Fruit fly (Drosophila melanogaster): ENCODE results near the gene Hml.

DNA sequence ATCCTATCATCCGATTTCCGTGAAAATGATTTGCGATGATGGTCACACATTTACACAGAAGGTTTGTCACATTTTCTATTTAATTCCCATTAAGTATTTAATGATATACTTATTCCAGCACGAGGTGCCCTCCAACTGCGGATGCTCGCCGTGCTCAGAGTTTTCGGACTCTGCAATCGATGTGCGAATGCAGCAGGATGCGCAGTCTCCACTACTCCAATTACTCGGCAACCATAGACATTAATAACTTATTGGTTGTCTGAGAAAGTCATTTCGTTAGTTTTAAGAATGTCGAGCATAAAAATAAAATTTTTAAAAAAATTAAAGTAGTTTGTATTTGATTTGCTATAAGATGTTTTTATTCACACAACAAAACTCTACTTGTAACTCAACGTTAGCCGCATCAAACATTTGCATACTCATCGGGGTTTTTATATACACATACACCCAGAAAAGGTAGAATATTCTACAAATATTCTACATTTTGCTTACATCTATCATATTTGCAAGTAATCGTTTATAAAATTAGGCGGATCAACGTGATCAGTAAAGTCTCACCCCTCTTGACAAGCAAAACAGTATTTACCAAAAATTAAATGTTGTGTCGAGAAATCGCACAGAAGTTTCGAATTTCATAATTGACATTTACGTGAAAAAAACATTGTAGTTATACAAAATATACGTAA is 14.0 kb downstream of the Hml start:
- no peak for TF ChIP-seq h (optimal IDR thresholded peaks at IDR 0.05)
- TF ChIP-seq insv (optimal IDR thresholded peaks at IDR 0.05) = no peak
- no peak for TF ChIP-seq psq (optimal IDR thresholded peaks at IDR 0.05)
- no peak for TF ChIP-seq Sin3A (optimal IDR thresholded peaks at IDR 0.05)
- no peak for TF ChIP-seq ttk (optimal IDR thresholded peaks at IDR 0.05)
